Worm (Caenorhabditis elegans) whole organism, L4 larva: Measurements from ENCODE around the gene F53A9.1.

Experiments used
- D1046.2 ChIP-seq: fragments of 200-800 bp; sonication (Bioruptor generic); IDR thresholded peaks from 2 replicates; pipeline ENCODE4 v1.3.6; 2022; ENCODE audit warnings: missing genetic modification characterization, missing compliant biosample characterization
- F10B5.3 ChIP-seq: sonication (generic microtip); optimal IDR thresholded peaks from 2 replicates; lab custom pipeline; 2016; ENCODE audit warnings: mild to moderate bottlenecking, missing genetic modification characterization, missing compliant biosample characterization
- F26F4.8 ChIP-seq: fragments of 200-800 bp; sonication (Bioruptor generic); conservative IDR thresholded peaks from 2 replicates; pipeline ENCODE4 v1.3.6; 2022; ENCODE audit warnings: missing genetic modification characterization, missing compliant biosample characterization
- F44E2.7 ChIP-seq: fragments of 200-800 bp; sonication (Bioruptor generic); IDR thresholded peaks from 2 replicates; pipeline ENCODE4 v2.1.2; 2022; ENCODE audit warnings: missing genetic modification characterization, missing compliant biosample characterization
- F49E8.2 ChIP-seq: sonication (generic microtip); optimal IDR thresholded peaks from 2 replicates; lab custom pipeline; 2016; ENCODE audit warnings: missing compliant biosample characterization, mild to moderate bottlenecking, missing genetic modification characterization, borderline replicate concordance
- T20F7.1 ChIP-seq: fragments of 200-800 bp; sonication (Bioruptor generic); optimal IDR thresholded peaks from 2 replicates; lab custom pipeline; 2018; ENCODE audit warnings: mild to moderate bottlenecking, missing genetic modification characterization, missing compliant biosample characterization
- T26A8.4 ChIP-seq: fragments of 200-800 bp; sonication (Bioruptor generic); IDR thresholded peaks from 2 replicates; pipeline ENCODE4 v1.3.6; 2022; ENCODE audit warnings: missing genetic modification characterization, missing compliant biosample characterization
- Y48G9A.11 ChIP-seq: fragments of 200-800 bp; sonication (Bioruptor generic); IDR thresholded peaks from 2 replicates; pipeline ENCODE4 v1.3.6; 2022; ENCODE audit warnings: missing genetic modification reagents, missing genetic modification characterization, missing compliant biosample characterization
- Y5F2A.4 ChIP-seq: fragments of 200-800 bp; sonication (Bioruptor generic); optimal IDR thresholded peaks from 2 replicates; lab custom pipeline; 2018; ENCODE audit warnings: mild to moderate bottlenecking, missing genetic modification characterization, missing compliant biosample characterization
- ama-1 ChIP-seq: fragments of 150-350 bp; optimal IDR thresholded peaks from 2 replicates; lab custom pipeline; 2014; ENCODE audit warnings: inconsistent platforms, mixed read lengths
- arid-1 ChIP-seq: fragments of 200-800 bp; sonication (Bioruptor generic); conservative IDR thresholded peaks from 2 replicates; pipeline ENCODE4 v1.3.6; 2022; ENCODE audit warnings: missing genetic modification reagents, missing genetic modification characterization, missing compliant biosample characterization
- attf-4 ChIP-seq: sonication (generic microtip); optimal IDR thresholded peaks from 3 replicates; lab custom pipeline; 2017; ENCODE audit warnings: missing biosample characterization, missing genetic modification characterization
- ceh-20 ChIP-seq: fragments of 200-800 bp; sonication (Bioruptor generic); IDR thresholded peaks from 2 replicates; pipeline ENCODE4 v1.3.6; 2022; ENCODE audit warnings: missing genetic modification reagents, missing genetic modification characterization, missing compliant biosample characterization
- ceh-28 ChIP-seq: fragments of 150-350 bp; optimal IDR thresholded peaks from 2 replicates; lab custom pipeline; 2014; ENCODE audit warnings: missing biosample characterization, missing genetic modification reagents, missing genetic modification characterization
- ceh-44 ChIP-seq: fragments of 200-800 bp; sonication (Bioruptor generic); IDR thresholded peaks from 2 replicates; pipeline ENCODE4 v1.3.6; 2022; ENCODE audit warnings: missing genetic modification reagents, missing genetic modification characterization, missing compliant biosample characterization
- ceh-62 ChIP-seq: sonication (generic microtip); optimal IDR thresholded peaks from 2 replicates; lab custom pipeline; 2017; ENCODE audit warnings: missing biosample characterization, missing genetic modification characterization
- ceh-82 ChIP-seq: sonication (generic microtip); optimal IDR thresholded peaks from 2 replicates; lab custom pipeline; 2017; ENCODE audit warnings: missing biosample characterization, missing genetic modification characterization
- cey-2 ChIP-seq: sonication (generic microtip); optimal IDR thresholded peaks from 3 replicates; lab custom pipeline; 2017; ENCODE audit warnings: missing genetic modification characterization, mild to moderate bottlenecking, missing compliant biosample characterization, antibody characterized with exemption, borderline replicate concordance; ENCODE audit not compliant: insufficient read depth
- ctbp-1 ChIP-seq: fragments of 200-800 bp; sonication (Bioruptor generic); IDR thresholded peaks from 2 replicates; pipeline ENCODE4 v1.3.6; 2022; ENCODE audit warnings: missing genetic modification reagents, missing genetic modification characterization, missing compliant biosample characterization
- duxl-1 ChIP-seq: sonication (generic microtip); optimal IDR thresholded peaks from 2 replicates; lab custom pipeline; 2016; ENCODE audit warnings: mild to moderate bottlenecking, missing genetic modification characterization, moderate library complexity, missing compliant biosample characterization; ENCODE audit not compliant: poor library complexity
- egl-43 ChIP-seq: fragments of 200-800 bp; sonication (Bioruptor generic); IDR thresholded peaks from 2 replicates; pipeline ENCODE4 v1.3.6; 2022; ENCODE audit warnings: missing genetic modification reagents, missing genetic modification characterization, missing compliant biosample characterization
- hif-1 ChIP-seq, 2 experiments: sonication (generic microtip); optimal IDR thresholded peaks; 2 replicates each; lab custom pipeline; 2016 to 2017; ENCODE audit warnings: missing compliant biosample characterization in 2 of 2, missing genetic modification characterization in 2 of 2, missing genetic modification reagents in 2 of 2, missing genotype in 2 of 2, mild to moderate bottlenecking in 1 of 2
- hlh-11 ChIP-seq: fragments of 200-800 bp; sonication (Bioruptor generic); optimal IDR thresholded peaks from 2 replicates; lab custom pipeline; 2018; ENCODE audit warnings: mild to moderate bottlenecking, missing genetic modification characterization, missing compliant biosample characterization
- hlh-30 ChIP-seq: sonication (generic microtip); optimal IDR thresholded peaks from 2 replicates; lab custom pipeline; 2017; ENCODE audit warnings: antibody characterized with exemption, mild to moderate bottlenecking, missing genetic modification characterization, missing compliant biosample characterization; ENCODE audit not compliant: insufficient read depth
- hmg-1.1 ChIP-seq: fragments of 200-800 bp; sonication (Bioruptor generic); IDR thresholded peaks from 2 replicates; pipeline ENCODE4 v1.3.6; 2022; ENCODE audit warnings: missing genetic modification reagents, missing genetic modification characterization, missing compliant biosample characterization
- lin-1 ChIP-seq: fragments of 200-800 bp; sonication (Bioruptor generic); IDR thresholded peaks from 2 replicates; pipeline ENCODE4 v1.3.6; 2022; ENCODE audit warnings: missing genetic modification reagents, missing genetic modification characterization, missing compliant biosample characterization
- lin-13 ChIP-seq: fragments of 150-350 bp; optimal IDR thresholded peaks from 2 replicates; lab custom pipeline; 2014; ENCODE audit warnings: missing biosample characterization, missing genetic modification reagents, missing genetic modification characterization
- lin-15B ChIP-seq: fragments of 150-350 bp; sonication (generic microtip); optimal IDR thresholded peaks from 3 replicates; lab custom pipeline; 2014; ENCODE audit warnings: missing biosample characterization, missing genetic modification characterization
- lin-39 ChIP-seq: fragments of 150-350 bp; optimal IDR thresholded peaks from 2 replicates; lab custom pipeline; 2014; ENCODE audit warnings: missing biosample characterization, missing genetic modification reagents, missing genetic modification characterization
- lir-3 ChIP-seq: sonication (generic microtip); optimal IDR thresholded peaks from 2 replicates; lab custom pipeline; 2016; ENCODE audit warnings: mild to moderate bottlenecking, missing genetic modification characterization, missing compliant biosample characterization
- mdl-1 ChIP-seq, 2 experiments: fragments of 150-350 bp in 1 of 2; sonication (generic microtip) in 1 of 2; optimal IDR thresholded peaks; 2 replicates each; lab custom pipeline; 2014 to 2017; ENCODE audit warnings: missing biosample characterization in 2 of 2, missing genetic modification characterization in 2 of 2
- mdt-29 ChIP-seq: fragments of 200-800 bp; sonication (Bioruptor generic); IDR thresholded peaks from 2 replicates; pipeline ENCODE4 v1.3.6; 2022; ENCODE audit warnings: missing genetic modification reagents, missing genetic modification characterization, missing compliant biosample characterization
- mes-2 ChIP-seq: sonication (generic microtip); optimal IDR thresholded peaks from 2 replicates; lab custom pipeline; 2016; ENCODE audit warnings: missing genotype, mild to moderate bottlenecking, missing genetic modification characterization, missing compliant biosample characterization; ENCODE audit not compliant: poor library complexity, severe bottlenecking
- mxl-2 ChIP-seq: fragments of 200-800 bp; sonication (Bioruptor generic); conservative IDR thresholded peaks from 2 replicates; pipeline ENCODE4 v1.3.6; 2022; ENCODE audit warnings: missing genetic modification reagents, missing genetic modification characterization, missing compliant biosample characterization
- mxl-3 ChIP-seq: fragments of 200-800 bp; sonication (Bioruptor generic); optimal IDR thresholded peaks from 2 replicates; lab custom pipeline; 2018; ENCODE audit warnings: mild to moderate bottlenecking, missing genetic modification characterization, missing compliant biosample characterization
- nhr-10 ChIP-seq: fragments of 150-350 bp; optimal IDR thresholded peaks from 2 replicates; lab custom pipeline; 2014; ENCODE audit warnings: missing biosample characterization, missing genetic modification characterization
- nhr-11 ChIP-seq: fragments of 150-350 bp; optimal IDR thresholded peaks from 2 replicates; lab custom pipeline; 2014; ENCODE audit warnings: missing biosample characterization, missing genetic modification characterization
- nhr-48 ChIP-seq: sonication (generic microtip); optimal IDR thresholded peaks from 2 replicates; lab custom pipeline; 2016; ENCODE audit warnings: mild to moderate bottlenecking, missing genetic modification characterization, missing compliant biosample characterization
- nhr-6 ChIP-seq: fragments of 150-350 bp; optimal IDR thresholded peaks from 2 replicates; lab custom pipeline; 2014; ENCODE audit warnings: missing biosample characterization, missing genetic modification characterization
- nhr-76 ChIP-seq: fragments of 150-350 bp; optimal IDR thresholded peaks from 2 replicates; lab custom pipeline; 2014; ENCODE audit warnings: missing biosample characterization, missing genetic modification characterization
- nhr-77 ChIP-seq: fragments of 150-350 bp; optimal IDR thresholded peaks from 2 replicates; lab custom pipeline; 2014; ENCODE audit warnings: missing biosample characterization, missing genetic modification characterization
- pqm-1 ChIP-seq: sonication (generic microtip); optimal IDR thresholded peaks from 2 replicates; lab custom pipeline; 2017; ENCODE audit warnings: missing biosample characterization, missing genetic modification characterization
- set-16 ChIP-seq: fragments of 200-800 bp; sonication (Bioruptor generic); IDR thresholded peaks from 2 replicates; pipeline ENCODE4 v1.3.6; 2022; ENCODE audit warnings: missing genetic modification reagents, missing genetic modification characterization, missing compliant biosample characterization
- spr-1 ChIP-seq: sonication (generic microtip); optimal IDR thresholded peaks from 2 replicates; lab custom pipeline; 2016; ENCODE audit warnings: mild to moderate bottlenecking, missing genetic modification characterization, missing compliant biosample characterization
- spr-3 ChIP-seq: fragments of 200-800 bp; sonication (Bioruptor generic); optimal IDR thresholded peaks from 2 replicates; lab custom pipeline; 2018; ENCODE audit warnings: mild to moderate bottlenecking, missing genetic modification characterization, missing compliant biosample characterization
- tag-97 ChIP-seq: fragments of 200-800 bp; sonication (Bioruptor generic); IDR thresholded peaks from 2 replicates; pipeline ENCODE4 v1.3.6; 2022; ENCODE audit warnings: missing genetic modification characterization, missing compliant biosample characterization
- vab-7 ChIP-seq: fragments of 200-800 bp; sonication (Bioruptor generic); IDR thresholded peaks from 2 replicates; pipeline ENCODE4 v1.3.6; 2022; ENCODE audit warnings: missing genetic modification reagents, missing genetic modification characterization, missing compliant biosample characterization
- zag-1 ChIP-seq: fragments of 150-350 bp; optimal IDR thresholded peaks from 2 replicates; lab custom pipeline; 2014; ENCODE audit warnings: missing biosample characterization, missing genetic modification characterization
- zfp-2 ChIP-seq: sonication (generic microtip); optimal IDR thresholded peaks from 2 replicates; lab custom pipeline; 2016; ENCODE audit warnings: mild to moderate bottlenecking, missing genetic modification characterization, missing compliant biosample characterization
- zfp-3 ChIP-seq: fragments of 200-800 bp; sonication (Bioruptor generic); conservative IDR thresholded peaks from 2 replicates; pipeline ENCODE4 v1.3.6; 2022; ENCODE audit warnings: missing genetic modification reagents, missing genetic modification characterization, missing compliant biosample characterization
- zip-2 ChIP-seq: fragments of 150-350 bp; optimal IDR thresholded peaks from 2 replicates; lab custom pipeline; 2014; ENCODE audit warnings: missing biosample characterization, missing genetic modification characterization
- ztf-11 ChIP-seq: fragments of 150-350 bp; optimal IDR thresholded peaks from 2 replicates; lab custom pipeline; 2014; ENCODE audit warnings: missing biosample characterization, missing genetic modification characterization

F53A9.1 gene

ce11 chrX:8750209-8750608 is 38.8 kb downstream of the F53A9.1 start (continued):
- TF ChIP-seq D1046.2 (GFP tag; lab: Robert Waterston, UW) (no peak), mdl-1 (tag; optimal IDR thresholded peaks at IDR 0.05; lab: Kevin White, UChicago) (peak in 1 of 2 experiments; percentile 71), zip-2 (tag; lab: Kevin White, UChicago) (no peak), hmg-1.1 (no peak), mxl-3 (GFP tag; lab: Kevin White, UChicago) (peak; percentile 49), hif-1 (tag; optimal IDR thresholded peaks at IDR 0.05; lab: Kevin White, UChicago) (no peak), ceh-20 (GFP tag; lab: Robert Waterston, UW) (no peak), zfp-2 (tag; lab: Kevin White, UChicago) (no peak), lin-13 (GFP tag; lab: Kevin White, UChicago) (no peak), ceh-44 (GFP tag; lab: Robert Waterston, UW) (no peak), nhr-10 (peak; percentile 49), arid-1 (no peak), tag-97 (GFP tag; lab: Robert Waterston, UW) (no peak), lin-1 (GFP tag; lab: Robert Waterston, UW) (no peak), lir-3 (tag; lab: Kevin White, UChicago) (no peak), mxl-2 (GFP tag; lab: Robert Waterston, UW) (0 out of 2 replicates have a peak, but pooled peaks have one; percentile 32), spr-3 (GFP tag; lab: Kevin White, UChicago) (no peak), pqm-1 (tag; lab: Kevin White, UChicago) (peak; percentile 87), hlh-11 (tag; lab: Kevin White, UChicago) (peak; percentile 80), nhr-77 (tag; lab: Kevin White, UChicago) (peak; percentile 28), ceh-28 (tag; lab: Kevin White, UChicago) (no peak), F49E8.2 (tag; lab: Kevin White, UChicago) (no peak), ztf-11 (no peak), nhr-48 (peak; percentile 55), ceh-62 (tag; lab: Kevin White, UChicago) (no peak), set-16 (no peak), T20F7.1 (GFP tag; lab: Kevin White, UChicago) (peak; percentile 31), lin-15B (tag; lab: Kevin White, UChicago) (no peak), nhr-11 (tag; lab: Kevin White, UChicago) (no peak), ctbp-1 (no peak), lin-39 (tag; lab: Kevin White, UChicago) (no peak), spr-1 (tag; lab: Kevin White, UChicago) (no peak), ama-1 (lab: Kevin White, UChicago) (no peak), egl-43 (no peak), ceh-82 (tag; lab: Kevin White, UChicago) (no peak), attf-4 (tag; lab: Kevin White, UChicago) (no peak), F44E2.7 (GFP tag; lab: Robert Waterston, UW) (no peak), Y5F2A.4 (GFP tag; lab: Kevin White, UChicago) (no peak), zfp-3 (GFP tag; lab: Robert Waterston, UW) (no peak), nhr-76 (tag; lab: Kevin White, UChicago) (no peak), hlh-30 (peak; percentile 64), duxl-1 (tag; lab: Kevin White, UChicago) (no peak), F26F4.8 (no peak), mes-2 (tag; lab: Kevin White, UChicago) (peak; percentile 22), cey-2 (tag; lab: Kevin White, UChicago) (no peak), zag-1 (tag; lab: Kevin White, UChicago) (no peak), T26A8.4 (GFP tag; lab: Robert Waterston, UW) (no peak), Y48G9A.11 (GFP tag; lab: Robert Waterston, UW) (no peak), F10B5.3 (no peak), nhr-6 (peak; percentile 24), vab-7 (GFP tag; lab: Robert Waterston, UW) (no peak), mdt-29 (GFP tag; lab: Robert Waterston, UW) (no peak)
